Fruit fly (Drosophila melanogaster) whole organism, embryonic: ENCODE results near the gene wtrw.

Experiments
- BEAF-32 ChIP-seq: fragments of 200-800 bp; sonication (Bioruptor generic); optimal IDR thresholded peaks from 3 replicates; lab custom pipeline; 2017; ENCODE audit warnings: missing biosample characterization, missing genetic modification characterization, mild to moderate bottlenecking, moderate library complexity, missing genetic modification reagents
- C15 ChIP-seq: fragments of 200-800 bp; sonication (Bioruptor generic); IDR thresholded peaks from 3 replicates; pipeline ENCODE4 v1.3.6; 2022; ENCODE audit warnings: missing biosample characterization, missing genetic modification characterization
- CG10209 ChIP-seq: fragments of 200-800 bp; sonication (Bioruptor generic); optimal IDR thresholded peaks from 3 replicates; lab custom pipeline; 2017; ENCODE audit warnings: missing biosample characterization, mild to moderate bottlenecking, missing genetic modification characterization, missing genetic modification reagents
- CG11504 ChIP-seq: fragments of 200-800 bp; sonication (Bioruptor generic); optimal IDR thresholded peaks from 3 replicates; lab custom pipeline; 2019; ENCODE audit warnings: missing biosample characterization, mild to moderate bottlenecking, missing genetic modification characterization, moderate library complexity
- CG12236 ChIP-seq: fragments of 200-800 bp; sonication (Bioruptor generic); optimal IDR thresholded peaks from 2 replicates; lab custom pipeline; 2016; ENCODE audit warnings: missing biosample characterization, missing genetic modification characterization
- CG14965 ChIP-seq: fragments of 200-800 bp; sonication (Bioruptor generic); optimal IDR thresholded peaks from 2 replicates; lab custom pipeline; 2016; ENCODE audit warnings: missing biosample characterization, missing genetic modification characterization, borderline replicate concordance
- CG1602 ChIP-seq: fragments of 200-800 bp; sonication (Bioruptor generic); optimal IDR thresholded peaks from 3 replicates; lab custom pipeline; 2016; ENCODE audit warnings: missing biosample characterization, missing genetic modification characterization
- CG1647 ChIP-seq: fragments of 200-800 bp; sonication (Bioruptor generic); optimal IDR thresholded peaks from 3 replicates; lab custom pipeline; 2016; ENCODE audit warnings: missing biosample characterization, missing genetic modification characterization
- CG16815 ChIP-seq: fragments of 200-800 bp; sonication (Bioruptor generic); optimal IDR thresholded peaks from 3 replicates; lab custom pipeline; 2017; ENCODE audit warnings: missing biosample characterization, mild to moderate bottlenecking, missing genetic modification characterization
- CG2678 ChIP-seq: fragments of 200-800 bp; sonication (Bioruptor generic); optimal IDR thresholded peaks from 3 replicates; lab custom pipeline; 2019; ENCODE audit warnings: missing biosample characterization, mild to moderate bottlenecking, missing genetic modification characterization, moderate library complexity
- CG32772 ChIP-seq: fragments of 200-800 bp; sonication (Bioruptor generic); IDR thresholded peaks from 2 replicates; pipeline ENCODE4 v1.3.6; 2022; ENCODE audit warnings: missing biosample characterization, missing genetic modification characterization
- CG42726 ChIP-seq: fragments of 200-800 bp; sonication (Bioruptor generic); IDR thresholded peaks from 2 replicates; pipeline ENCODE4 v1.3.6; 2022; ENCODE audit warnings: missing biosample characterization, missing genetic modification characterization; ENCODE audit not compliant: partially characterized antibody
- CG4328 ChIP-seq: fragments of 200-800 bp; sonication (Bioruptor generic); optimal IDR thresholded peaks from 3 replicates; lab custom pipeline; 2017; ENCODE audit warnings: missing biosample characterization, missing genetic modification reagents, missing genetic modification characterization
- CG4360 ChIP-seq: fragments of 200-800 bp; sonication (Bioruptor generic); IDR thresholded peaks from 2 replicates; pipeline ENCODE4 v1.3.6; 2022; ENCODE audit warnings: missing biosample characterization, missing genetic modification characterization
- CG4404 ChIP-seq: fragments of 200-800 bp; sonication (Bioruptor generic); IDR thresholded peaks from 2 replicates; pipeline ENCODE4 v1.3.6; 2022; ENCODE audit warnings: missing biosample characterization, missing genetic modification characterization
- CG6254 ChIP-seq: fragments of 200-800 bp; sonication (Bioruptor generic); optimal IDR thresholded peaks from 3 replicates; lab custom pipeline; 2017; ENCODE audit warnings: mild to moderate bottlenecking, missing biosample characterization, missing genetic modification reagents, missing genetic modification characterization
- CG6272 ChIP-seq: fragments of 200-800 bp; sonication (Bioruptor generic); IDR thresholded peaks from 2 replicates; pipeline ENCODE4 v1.3.6; 2022; ENCODE audit warnings: missing biosample characterization, missing genetic modification characterization
- CG7786 ChIP-seq: fragments of 200-800 bp; sonication (Bioruptor generic); optimal IDR thresholded peaks from 2 replicates; lab custom pipeline; 2016; ENCODE audit warnings: missing biosample characterization, missing genetic modification characterization
- CG7963 ChIP-seq: fragments of 200-800 bp; sonication (Bioruptor generic); IDR thresholded peaks from 3 replicates; pipeline ENCODE4 v1.3.6; 2022; ENCODE audit warnings: missing biosample characterization, missing genetic modification characterization; ENCODE audit not compliant: partially characterized antibody
- CkIIα-i1 ChIP-seq: fragments of 200-800 bp; sonication (Bioruptor generic); IDR thresholded peaks from 2 replicates; pipeline ENCODE4 v1.3.6; 2022; ENCODE audit warnings: missing biosample characterization, missing genetic modification characterization
- GATAe ChIP-seq: fragments of 200-800 bp; sonication (Bioruptor generic); conservative IDR thresholded peaks from 2 replicates; pipeline ENCODE4 v1.3.6; 2022; ENCODE audit warnings: missing biosample characterization, missing genetic modification characterization
- H2.0 ChIP-seq: fragments of 200-800 bp; sonication (Bioruptor generic); IDR thresholded peaks from 2 replicates; pipeline ENCODE4 v1.3.6; 2022; ENCODE audit warnings: missing biosample characterization, missing genetic modification characterization
- HLH54F ChIP-seq: fragments of 200-800 bp; sonication (Bioruptor generic); optimal IDR thresholded peaks from 3 replicates; lab custom pipeline; 2016; ENCODE audit warnings: missing biosample characterization, missing genetic modification characterization
- Hsf ChIP-seq: fragments of 200-800 bp; sonication (Bioruptor generic); optimal IDR thresholded peaks from 3 replicates; lab custom pipeline; 2016; ENCODE audit warnings: missing biosample characterization, missing genetic modification characterization
- MESR4 ChIP-seq: fragments of 200-800 bp; sonication (Bioruptor generic); optimal IDR thresholded peaks from 2 replicates; lab custom pipeline; 2018; ENCODE audit warnings: missing biosample characterization, mild to moderate bottlenecking, missing genetic modification characterization, moderate library complexity
- NFAT ChIP-seq: fragments of 200-800 bp; sonication (Bioruptor generic); IDR thresholded peaks from 2 replicates; pipeline ENCODE4 v1.3.6; 2022; ENCODE audit warnings: missing biosample characterization, missing genetic modification characterization
- NfI ChIP-seq: fragments of 200-800 bp; sonication (Bioruptor generic); optimal IDR thresholded peaks from 3 replicates; lab custom pipeline; 2018; ENCODE audit warnings: missing biosample characterization, mild to moderate bottlenecking, missing genetic modification characterization, moderate library complexity
- Pdp1 ChIP-seq, 2 experiments: fragments of 200-800 bp; sonication (Bioruptor generic); optimal IDR thresholded peaks; 3 replicates each; lab custom pipeline; 2016; ENCODE audit warnings: missing biosample characterization in 2 of 2, missing genetic modification characterization in 2 of 2, mild to moderate bottlenecking in 1 of 2, moderate library complexity in 1 of 2
- Sox102F ChIP-seq: fragments of 200-800 bp; sonication (Bioruptor generic); optimal IDR thresholded peaks from 2 replicates; lab custom pipeline; 2018; ENCODE audit warnings: missing biosample characterization, mild to moderate bottlenecking, missing genetic modification characterization, moderate library complexity
- TFAM ChIP-seq: fragments of 200-800 bp; sonication (Bioruptor generic); optimal IDR thresholded peaks from 2 replicates; lab custom pipeline; 2017; ENCODE audit warnings: missing biosample characterization, missing genetic modification characterization, inconsistent platforms
- Usf ChIP-seq: fragments of 200-800 bp; sonication (Bioruptor generic); optimal IDR thresholded peaks from 2 replicates; lab custom pipeline; 2017; ENCODE audit warnings: missing genotype, missing biosample characterization, missing genetic modification characterization
- abd-A ChIP-seq: fragments of 200-800 bp; sonication (Bioruptor generic); optimal IDR thresholded peaks from 3 replicates; lab custom pipeline; 2019; ENCODE audit warnings: missing biosample characterization, mild to moderate bottlenecking, missing genetic modification characterization, moderate library complexity
- bowl ChIP-seq: fragments of 200-800 bp; sonication (Bioruptor generic); IDR thresholded peaks from 2 replicates; pipeline ENCODE4 v1.3.6; 2022; ENCODE audit warnings: missing biosample characterization, missing genetic modification characterization
- cad ChIP-seq: fragments of >200 bp; optimal IDR thresholded peaks from 2 replicates; lab custom pipeline; 2017; ENCODE audit warnings: missing biosample characterization, missing genetic modification characterization
- chm ChIP-seq: fragments of 200-800 bp; sonication (Bioruptor generic); IDR thresholded peaks from 2 replicates; pipeline ENCODE4 v1.3.6; 2022; ENCODE audit warnings: missing biosample characterization, missing genetic modification characterization
- da ChIP-seq: fragments of 200-800 bp; sonication (Bioruptor generic); optimal IDR thresholded peaks from 2 replicates; lab custom pipeline; 2016; ENCODE audit warnings: missing biosample characterization, missing genetic modification characterization
- eve ChIP-seq, 2 experiments: fragments of >200 bp; optimal IDR thresholded peaks; 2 replicates each; lab custom pipeline; 2017; ENCODE audit warnings: missing biosample characterization in 2 of 2, missing genetic modification characterization in 2 of 2
- ftz-f1 ChIP-seq: fragments of 200-800 bp; sonication (Bioruptor generic); optimal IDR thresholded peaks from 2 replicates; lab custom pipeline; 2016; ENCODE audit warnings: missing biosample characterization, missing genetic modification characterization
- ham ChIP-seq: fragments of 200-800 bp; sonication (Bioruptor generic); IDR thresholded peaks from 2 replicates; pipeline ENCODE4 v1.3.6; 2022; ENCODE audit warnings: missing biosample characterization, missing genetic modification characterization
- hkb ChIP-seq, 2 experiments: fragments of 200-800 bp in 1 of 2; fragments of >200 bp in 1 of 2; sonication (Bioruptor generic) in 1 of 2; IDR thresholded peaks in 1 of 2; optimal IDR thresholded peaks in 1 of 2; 2 replicates each; pipeline versions ENCODE4 v1.3.6 to Lab custom; 2017 to 2022; ENCODE audit warnings: missing biosample characterization in 1 of 2, missing genetic modification characterization in 1 of 2
- kay ChIP-seq: fragments of 200-800 bp; sonication (Bioruptor generic); optimal IDR thresholded peaks from 2 replicates; lab custom pipeline; 2016; ENCODE audit warnings: missing biosample characterization, missing genetic modification characterization
- lbe ChIP-seq: fragments of 200-800 bp; sonication (Bioruptor generic); optimal IDR thresholded peaks from 2 replicates; lab custom pipeline; 2016; ENCODE audit warnings: missing biosample characterization, mild to moderate bottlenecking, missing genetic modification characterization
- p53 ChIP-seq: fragments of 200-800 bp; sonication (Bioruptor generic); optimal IDR thresholded peaks from 2 replicates; lab custom pipeline; 2016; ENCODE audit warnings: missing biosample characterization, missing genetic modification characterization
- pan ChIP-seq, 4 experiments: fragments of >200 bp in 3 of 4; fragments of 200-800 bp in 1 of 4; sonication (Bioruptor generic) in 1 of 4; optimal IDR thresholded peaks in 3 of 4; IDR thresholded peaks in 1 of 4; 2 replicates each; pipeline versions ENCODE4 v1.3.6 to Lab custom; 2017 to 2022; ENCODE audit warnings: missing biosample characterization in 2 of 4, missing genetic modification characterization in 2 of 4, mixed read lengths in 1 of 4
- pnt ChIP-seq: fragments of 200-800 bp; sonication (Bioruptor generic); optimal IDR thresholded peaks from 3 replicates; lab custom pipeline; 2016; ENCODE audit warnings: missing biosample characterization, missing genetic modification characterization
- run ChIP-seq: fragments of 200-800 bp; sonication (Bioruptor generic); optimal IDR thresholded peaks from 3 replicates; lab custom pipeline; 2018; ENCODE audit warnings: missing biosample characterization, mild to moderate bottlenecking, missing genetic modification characterization
- salm ChIP-seq: fragments of 200-800 bp; sonication (Bioruptor generic); optimal IDR thresholded peaks from 2 replicates; lab custom pipeline; 2018; ENCODE audit warnings: missing biosample characterization, mild to moderate bottlenecking, missing genetic modification characterization
- sc ChIP-seq, 3 experiments: fragments of >200 bp in 2 of 3; fragments of 200-800 bp in 1 of 3; sonication (Bioruptor generic) in 1 of 3; optimal IDR thresholded peaks; 2 replicates in 2 of 3; 3 replicates in 1 of 3; lab custom pipeline; 2017; ENCODE audit warnings: mild to moderate bottlenecking in 1 of 3, missing biosample characterization in 1 of 3, missing genetic modification characterization in 1 of 3, missing genetic modification reagents in 1 of 3
- tgo ChIP-seq: fragments of 200-800 bp; sonication (Bioruptor generic); IDR thresholded peaks from 3 replicates; pipeline ENCODE4 v1.3.6; 2022; ENCODE audit warnings: missing biosample characterization, missing genetic modification characterization
- trh ChIP-seq: fragments of 200-800 bp; sonication (Bioruptor generic); optimal IDR thresholded peaks from 2 replicates; lab custom pipeline; 2016; ENCODE audit warnings: missing biosample characterization, missing genetic modification characterization

Gene wtrw

DNA sequence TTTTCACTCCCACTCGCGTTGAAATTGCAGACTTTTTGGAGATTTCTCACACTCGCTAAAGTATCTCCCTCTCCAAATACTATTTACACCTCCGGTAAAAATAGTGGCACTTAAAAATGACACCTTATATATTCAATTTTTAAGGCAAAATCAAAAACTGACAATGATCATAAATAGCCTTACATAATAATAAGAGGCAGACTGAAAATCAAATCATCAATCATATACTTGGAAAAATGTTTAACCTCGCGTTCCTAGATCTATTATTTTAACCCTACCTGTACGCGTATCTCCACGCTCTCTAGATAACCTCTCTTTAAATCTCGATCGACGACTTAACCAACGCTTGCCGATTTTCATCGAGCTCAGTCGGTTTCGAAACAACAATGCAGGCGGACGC lies 4.3 kb downstream of the wtrw start (continued):
- no peak for TF ChIP-seq CG4360 (GFP tag; lab: Robert Waterston, UW)
- TF ChIP-seq CkIIα-i1 (GFP tag; lab: Robert Waterston, UW): no peak
- TF ChIP-seq NFAT (GFP tag; lab: Robert Waterston, UW): peak; percentile 61
- peak; percentile 5 for TF ChIP-seq CG16815
- TF ChIP-seq ftz-f1: no peak
- peak; percentile 35 for TF ChIP-seq CG1602 (GFP tag; lab: Kevin White, UChicago)
- TF ChIP-seq H2.0 (GFP tag; lab: Robert Waterston, UW): peak; percentile 61
- TF ChIP-seq sc (optimal IDR thresholded peaks at IDR 0.05; lab: Kevin White, UChicago): no peak
- no peak for TF ChIP-seq sc (GFP tag; optimal IDR thresholded peaks at IDR 0.05; lab: Kevin White, UChicago)
- TF ChIP-seq TFAM (GFP tag; lab: Kevin White, UChicago): no peak
- no peak for TF ChIP-seq lbe
- peak; percentile 40 for TF ChIP-seq HLH54F (GFP tag; lab: Kevin White, UChicago)
- peak; percentile 32; the same call in 1 of the 2 replicates for TF ChIP-seq CG6272
- TF ChIP-seq BEAF-32 (GFP tag; lab: Kevin White, UChicago): no peak
- no peak for TF ChIP-seq CG4328
- TF ChIP-seq abd-A (tag; lab: Kevin White, UChicago): no peak
- TF ChIP-seq hkb (optimal IDR thresholded peaks at IDR 0.05; lab: Kevin White, UChicago): no peak
- TF ChIP-seq hkb (GFP tag; IDR thresholded peaks at IDR 0.05; lab: Robert Waterston, UW): peak; percentile 77
- no peak for TF ChIP-seq trh (GFP tag; lab: Kevin White, UChicago)
- TF ChIP-seq CG11504 (tag; lab: Kevin White, UChicago): no peak
- peak; percentile 15 for TF ChIP-seq CG6254
- TF ChIP-seq ham (GFP tag; lab: Robert Waterston, UW): no peak
- no peak for TF ChIP-seq MESR4 (GFP tag; lab: Kevin White, UChicago)
- no peak; the same call in 1 of the 2 replicates for TF ChIP-seq chm (GFP tag; lab: Robert Waterston, UW)
- no peak for TF ChIP-seq da (GFP tag; lab: Kevin White, UChicago)
- 0 out of 2 replicates have a peak, but pooled peaks have one; percentile 26 for TF ChIP-seq CG4404 (GFP tag; lab: Robert Waterston, UW)
- TF ChIP-seq bowl (GFP tag; lab: Robert Waterston, UW): peak; percentile 7; the same call in 1 of the 2 replicates
- no peak for TF ChIP-seq pan (optimal IDR thresholded peaks at IDR 0.05; lab: Kevin White, UChicago)
- TF ChIP-seq pan (GFP tag; optimal IDR thresholded peaks at IDR 0.05 in 1 of 2, IDR thresholded peaks at IDR 0.05 in 1 of 2): peak in 1 of 2 experiments; percentile 82
- TF ChIP-seq NfI (GFP tag; lab: Kevin White, UChicago): no peak
- no peak for TF ChIP-seq p53 (GFP tag; lab: Kevin White, UChicago)
- peak; percentile 49 for TF ChIP-seq CG7786 (GFP tag; lab: Kevin White, UChicago)
- TF ChIP-seq C15 (GFP tag; lab: Robert Waterston, UW): no peak
- TF ChIP-seq CG2678 (tag; lab: Kevin White, UChicago): no peak
- no peak for TF ChIP-seq CG12236 (GFP tag; lab: Kevin White, UChicago)
- TF ChIP-seq CG14965 (GFP tag; lab: Kevin White, UChicago): no peak
- no peak for TF ChIP-seq salm (tag; lab: Kevin White, UChicago)
- peak; percentile 23 for TF ChIP-seq run (tag; lab: Kevin White, UChicago)
- peak; percentile 62 for TF ChIP-seq CG10209 (GFP tag; lab: Kevin White, UChicago)
- TF ChIP-seq CG32772 (GFP tag; lab: Robert Waterston, UW): no peak
- TF ChIP-seq cad (GFP tag; lab: Kevin White, UChicago): no peak
- peak; percentile 82 for TF ChIP-seq tgo (GFP tag; lab: Robert Waterston, UW)
- TF ChIP-seq pnt (GFP tag; lab: Kevin White, UChicago): peak; percentile 30
- TF ChIP-seq GATAe (GFP tag; lab: Robert Waterston, UW): no peak
- TF ChIP-seq CG7963 (GFP tag; lab: Robert Waterston, UW): no peak
- peak; percentile 37 for TF ChIP-seq CG1647 (GFP tag; lab: Kevin White, UChicago)
- peak; percentile 67 for TF ChIP-seq Hsf (GFP tag; lab: Kevin White, UChicago)
- no peak for TF ChIP-seq CG42726 (GFP tag; lab: Robert Waterston, UW)
- no peak for TF ChIP-seq Sox102F (GFP tag; lab: Kevin White, UChicago)
- no peak for TF ChIP-seq eve (GFP tag; optimal IDR thresholded peaks at IDR 0.05; lab: Kevin White, UChicago)
- no peak for TF ChIP-seq Usf (GFP tag; lab: Kevin White, UChicago)
- peak; percentile 59 to 66 for TF ChIP-seq Pdp1 (GFP tag; optimal IDR thresholded peaks at IDR 0.05; lab: Kevin White, UChicago)
- TF ChIP-seq kay (GFP tag; lab: Kevin White, UChicago): no peak
